Worm (Caenorhabditis elegans) whole organism, L2 larva: ENCODE data around the gene nhr-225.
"Not testable (repeated sequence)": the region's sequence is repeated elsewhere in the genome, so short reads cannot be mapped to it uniquely, and the experiment has no call there.

ENCODE experiments used
- C34F6.9 ChIP-seq: fragments of 150-350 bp; optimal IDR thresholded peaks from 2 replicates; lab custom pipeline; 2014; ENCODE audit warnings: missing biosample characterization, missing genetic modification characterization
- R02D3.7 ChIP-seq: fragments of 150-350 bp; optimal IDR thresholded peaks from 2 replicates; lab custom pipeline; 2014; ENCODE audit warnings: missing biosample characterization, missing genetic modification characterization
- Y55F3AM.14 ChIP-seq: fragments of 200-800 bp; sonication (Bioruptor generic); optimal IDR thresholded peaks from 2 replicates; lab custom pipeline; 2018; ENCODE audit warnings: mild to moderate bottlenecking, missing genetic modification characterization, missing compliant biosample characterization
- ZK546.5 ChIP-seq: sonication (generic microtip); optimal IDR thresholded peaks from 2 replicates; lab custom pipeline; 2017; ENCODE audit warnings: missing biosample characterization, missing genetic modification characterization
- aly-2 ChIP-seq: fragments of 150-350 bp; optimal IDR thresholded peaks from 2 replicates; lab custom pipeline; 2014; ENCODE audit warnings: missing biosample characterization, missing genetic modification characterization
- ama-1 ChIP-seq: fragments of 150-350 bp; optimal IDR thresholded peaks from 2 replicates; lab custom pipeline; 2018; ENCODE audit warnings: inconsistent platforms
- ceh-16 ChIP-seq: fragments of 150-350 bp; optimal IDR thresholded peaks from 2 replicates; lab custom pipeline; 2014; ENCODE audit warnings: missing biosample characterization, missing genetic modification characterization
- ceh-82 ChIP-seq: fragments of 150-350 bp; optimal IDR thresholded peaks from 2 replicates; lab custom pipeline; 2014; ENCODE audit warnings: missing biosample characterization, missing genetic modification characterization
- crh-2 ChIP-seq: sonication (generic microtip); optimal IDR thresholded peaks from 2 replicates; lab custom pipeline; 2017; ENCODE audit warnings: missing biosample characterization, missing genetic modification characterization
- dmd-4 ChIP-seq: sonication (generic microtip); optimal IDR thresholded peaks from 2 replicates; lab custom pipeline; 2017; ENCODE audit warnings: missing biosample characterization, missing genetic modification characterization
- elt-1 ChIP-seq: fragments of 150-350 bp; optimal IDR thresholded peaks from 2 replicates; lab custom pipeline; 2014; ENCODE audit warnings: missing biosample characterization, missing genetic modification characterization
- elt-3 ChIP-seq: sonication (generic microtip); optimal IDR thresholded peaks from 2 replicates; lab custom pipeline; 2017; ENCODE audit warnings: missing biosample characterization, missing genetic modification characterization
- fos-1 ChIP-seq: fragments of 150-350 bp; optimal IDR thresholded peaks from 2 replicates; lab custom pipeline; 2014; ENCODE audit warnings: missing biosample characterization, missing genetic modification characterization
- gmeb-1 ChIP-seq: fragments of 150-350 bp; optimal IDR thresholded peaks from 2 replicates; lab custom pipeline; 2014; ENCODE audit warnings: missing biosample characterization, missing genetic modification characterization
- lin-13 ChIP-seq: fragments of 150-350 bp; optimal IDR thresholded peaks from 2 replicates; lab custom pipeline; 2014; ENCODE audit warnings: missing biosample characterization, missing genetic modification reagents, missing genetic modification characterization
- lin-39 ChIP-seq: fragments of 150-350 bp; optimal IDR thresholded peaks from 2 replicates; lab custom pipeline; 2014; ENCODE audit warnings: missing biosample characterization, missing genetic modification reagents, missing genetic modification characterization
- mab-5 ChIP-seq: fragments of 150-350 bp; optimal IDR thresholded peaks from 2 replicates; lab custom pipeline; 2014; ENCODE audit warnings: missing biosample characterization, missing genetic modification characterization
- mdl-1 ChIP-seq, 2 experiments: fragments of 150-350 bp in 1 of 2; sonication (generic microtip) in 1 of 2; optimal IDR thresholded peaks; 2 replicates each; lab custom pipeline; 2017; ENCODE audit warnings: missing biosample characterization in 2 of 2, missing genetic modification characterization in 2 of 2
- nhr-11 ChIP-seq: fragments of 150-350 bp; optimal IDR thresholded peaks from 2 replicates; lab custom pipeline; 2014; ENCODE audit warnings: missing biosample characterization, missing genetic modification characterization
- nhr-129 ChIP-seq: fragments of 150-350 bp; optimal IDR thresholded peaks from 2 replicates; lab custom pipeline; 2014; ENCODE audit warnings: missing biosample characterization, missing genetic modification characterization
- nhr-23 ChIP-seq: fragments of 150-350 bp; optimal IDR thresholded peaks from 2 replicates; lab custom pipeline; 2014; ENCODE audit warnings: missing biosample characterization, missing genetic modification reagents, missing genetic modification characterization
- nhr-237 ChIP-seq: fragments of 150-350 bp; optimal IDR thresholded peaks from 2 replicates; lab custom pipeline; 2014; ENCODE audit warnings: missing biosample characterization, missing genetic modification characterization
- nhr-25 ChIP-seq: fragments of 150-350 bp; sonication (generic microtip); optimal IDR thresholded peaks from 3 replicates; lab custom pipeline; 2014; ENCODE audit warnings: missing biosample characterization, missing genetic modification characterization
- nhr-77 ChIP-seq: fragments of 150-350 bp; optimal IDR thresholded peaks from 2 replicates; lab custom pipeline; 2014; ENCODE audit warnings: missing biosample characterization, missing genetic modification characterization
- peb-1 ChIP-seq: fragments of 150-350 bp; optimal IDR thresholded peaks from 2 replicates; lab custom pipeline; 2014; ENCODE audit warnings: missing biosample characterization, missing genetic modification characterization
- skn-1 ChIP-seq: sonication (generic microtip); optimal IDR thresholded peaks from 2 replicates; lab custom pipeline; 2017; ENCODE audit warnings: missing biosample characterization, missing genetic modification characterization
- sma-9 ChIP-seq, 2 experiments: fragments of 150-350 bp in 1 of 2; sonication (generic microtip) in 1 of 2; optimal IDR thresholded peaks; 2 replicates each; lab custom pipeline; 2014 to 2016; ENCODE audit warnings: missing genetic modification characterization in 2 of 2, mild to moderate bottlenecking in 1 of 2, missing biosample characterization in 1 of 2, missing compliant biosample characterization in 1 of 2, missing genetic modification reagents in 1 of 2, moderate library complexity in 1 of 2
- zag-1 ChIP-seq: fragments of 150-350 bp; optimal IDR thresholded peaks from 2 replicates; lab custom pipeline; 2014; ENCODE audit warnings: missing biosample characterization, missing genetic modification characterization
- ztf-1 ChIP-seq: fragments of 200-800 bp; sonication (Bioruptor generic); conservative IDR thresholded peaks from 2 replicates; pipeline ENCODE4 v1.3.6; 2022; ENCODE audit warnings: missing genetic modification characterization, missing compliant biosample characterization
- ztf-11 ChIP-seq: sonication (generic microtip); optimal IDR thresholded peaks from 2 replicates; lab custom pipeline; 2017; ENCODE audit warnings: missing biosample characterization, missing genetic modification characterization
- ztf-4 ChIP-seq: fragments of 150-350 bp; optimal IDR thresholded peaks from 2 replicates; lab custom pipeline; 2014; ENCODE audit warnings: missing biosample characterization, missing genetic modification characterization

Gene nhr-225

ce11 chrV:2326378-2326777 is 36.1 kb upstream of the nhr-225 start, which contains the start of gene pud-4:
pud-4 (plus strand) TSS chrV:2326678.
- TF ChIP-seq ztf-4 (tag; lab: Kevin White, UChicago), result no peak
- TF ChIP-seq ama-1 (lab: Kevin White, UChicago), result no peak
- TF ChIP-seq nhr-129, result no peak

DNA sequence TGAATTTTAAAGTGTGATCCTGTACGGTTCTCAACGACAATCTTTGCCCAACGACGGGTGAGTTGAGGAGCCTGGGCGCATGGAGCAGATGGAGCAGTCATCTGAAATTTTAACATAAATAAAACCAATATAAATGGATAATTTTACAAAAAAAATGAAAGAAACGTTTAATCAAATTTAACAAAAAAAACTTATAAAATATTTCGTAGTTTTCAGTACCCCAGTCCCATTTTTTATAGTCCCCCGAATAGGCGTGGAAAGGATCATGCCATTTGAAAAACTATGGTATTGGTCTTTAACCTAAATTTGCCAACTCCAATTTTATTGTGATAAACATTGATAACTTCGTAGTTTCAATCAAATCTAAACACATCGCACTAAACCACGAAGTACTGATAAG is 34.8 kb upstream of the nhr-225 start, which contains the start of gene pud-3:
Gene pud-3, minus strand, starts transcription at position 101 of the 400 bp plus-strand sequence.
- TF ChIP-seq mdl-1 (tag; optimal IDR thresholded peaks at IDR 0.05; lab: Kevin White, UChicago) (no peak), ztf-1 (GFP tag; lab: Robert Waterston, UW) (no peak), aly-2 (tag; lab: Kevin White, UChicago) (no peak), ceh-16 (tag; lab: Kevin White, UChicago) (no peak), nhr-23 (tag; lab: Kevin White, UChicago) (no peak), mab-5 (no peak), ZK546.5 (tag; lab: Kevin White, UChicago) (no peak), lin-39 (no peak), R02D3.7 (tag; lab: Kevin White, UChicago) (no peak), skn-1 (tag; lab: Kevin White, UChicago) (no peak), gmeb-1 (tag; lab: Kevin White, UChicago) (no peak), nhr-129 (no peak), ztf-11 (tag; lab: Kevin White, UChicago) (no peak), nhr-77 (tag; lab: Kevin White, UChicago) (no peak), peb-1 (tag; lab: Kevin White, UChicago) (no peak), elt-3 (tag; lab: Kevin White, UChicago) (no peak), ceh-82 (tag; lab: Kevin White, UChicago) (no peak), nhr-11 (tag; lab: Kevin White, UChicago) (no peak), zag-1 (tag; lab: Kevin White, UChicago) (no peak), ama-1 (lab: Kevin White, UChicago) (no peak)

ce11 chrV:2324260-2324659 is 34.0 kb upstream of the nhr-225 start:
- TF ChIP-seq ztf-4 (tag; lab: Kevin White, UChicago) (no peak), dmd-4 (tag; lab: Kevin White, UChicago) (no peak), lin-13 (GFP tag; lab: Kevin White, UChicago) (no peak), nhr-129 (no peak), Y55F3AM.14 (GFP tag; lab: Kevin White, UChicago) (no peak), skn-1 (tag; lab: Kevin White, UChicago) (peak; percentile 80), R02D3.7 (tag; lab: Kevin White, UChicago) (no peak), nhr-237 (tag; lab: Kevin White, UChicago) (no peak), crh-2 (tag; lab: Kevin White, UChicago) (peak; percentile 19), fos-1 (tag; lab: Kevin White, UChicago) (peak; percentile 72), sma-9 (GFP tag; optimal IDR thresholded peaks at IDR 0.05; lab: Kevin White, UChicago) (peak; percentile 78), sma-9 (tag; optimal IDR thresholded peaks at IDR 0.05; lab: Kevin White, UChicago) (no peak), nhr-23 (tag; lab: Kevin White, UChicago) (no peak), C34F6.9 (tag; lab: Kevin White, UChicago) (no peak)

DNA sequence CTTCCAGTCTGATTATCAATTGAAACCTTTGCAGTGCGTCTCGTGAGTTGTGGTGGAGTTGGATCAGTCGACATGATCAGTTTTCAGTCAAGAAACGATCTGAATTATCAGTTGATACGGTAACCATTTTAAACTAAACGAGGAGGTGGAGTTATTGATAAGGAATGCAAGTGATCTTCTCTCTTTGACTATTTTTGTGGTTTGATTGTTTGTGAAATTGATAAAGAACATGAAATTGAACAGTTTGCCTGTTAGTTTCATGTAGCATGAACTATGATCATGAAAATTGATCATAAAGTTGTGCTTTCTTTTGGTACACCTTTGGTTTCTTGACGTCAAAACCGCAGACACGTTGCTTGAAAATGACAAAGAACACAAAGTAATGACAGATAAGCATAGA is 32.2 kb upstream of the nhr-225 start, which contains the start of gene pud-1.2:
Gene pud-1.2, minus strand, starts transcription at position 101 of the 400 bp plus-strand sequence.
- not testable (repeated sequence) for TF ChIP-seq fos-1 (tag; lab: Kevin White, UChicago); elt-1 (tag; lab: Kevin White, UChicago); nhr-129

ce11 chrV:2321001-2321400 is 30.7 kb upstream of the nhr-225 start, which contains the start of gene Y19D10B.6:
Y19D10B.6 (minus strand) TSS chrV:2321101.
- TF ChIP-seq ztf-4 (tag; lab: Kevin White, UChicago); nhr-77 (tag; lab: Kevin White, UChicago); sma-9 (GFP tag; optimal IDR thresholded peaks at IDR 0.05; lab: Kevin White, UChicago); sma-9 (tag; optimal IDR thresholded peaks at IDR 0.05; lab: Kevin White, UChicago): not testable (repeated sequence)

DNA sequence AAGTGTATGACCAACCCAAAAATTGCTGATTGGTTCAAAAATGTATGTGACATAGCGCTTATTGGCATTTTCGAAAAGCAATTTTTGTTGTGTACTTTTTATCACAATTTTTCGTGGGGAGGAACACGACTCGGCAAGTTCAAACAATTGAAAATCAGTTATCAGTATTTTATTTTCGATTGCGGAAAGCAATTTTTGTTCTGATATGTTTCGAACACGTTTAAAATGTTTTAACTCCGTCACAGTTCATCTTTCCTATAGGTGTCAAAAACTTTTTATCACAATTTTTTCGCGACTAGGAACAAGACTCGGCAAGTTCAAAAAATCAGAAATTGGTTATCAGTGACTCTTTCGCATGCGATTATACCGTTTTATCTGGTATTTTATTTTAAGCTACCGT is 18.0 kb upstream of the nhr-225 start:
- TF ChIP-seq ceh-16 (tag; lab: Kevin White, UChicago), result no peak
- TF ChIP-seq nhr-25 (tag; lab: Kevin White, UChicago), result no peak
- peak; percentile 32 for TF ChIP-seq sma-9 (GFP tag; optimal IDR thresholded peaks at IDR 0.05; lab: Kevin White, UChicago)
- TF ChIP-seq sma-9 (tag; optimal IDR thresholded peaks at IDR 0.05; lab: Kevin White, UChicago), result no peak
- TF ChIP-seq fos-1 (tag; lab: Kevin White, UChicago), result peak; percentile 89
- TF ChIP-seq aly-2 (tag; lab: Kevin White, UChicago), result no peak
- no peak for TF ChIP-seq lin-13 (GFP tag; lab: Kevin White, UChicago)
